Worm (Caenorhabditis elegans): ENCODE measurements around the gene Y43C5A.4.
"Not testable (repeated sequence)": the region's sequence is repeated elsewhere in the genome, so short reads cannot be mapped to it uniquely, and the experiment has no call there.

The Y43C5A.4 gene

ce11 chrIV:10295084-10295483 is 17.3 kb downstream of the Y43C5A.4 start, which contains the start of gene R09E10.13:
Gene R09E10.13 (minus strand): TSS chrIV:10295144.
- TF ChIP-seq tbx-11 (GFP tag; IDR thresholded peaks at IDR 0.05) (no peak), ceh-36 (tag; optimal IDR thresholded peaks at IDR 0.05) (no peak), hnd-1 (tag; optimal IDR thresholded peaks at IDR 0.05) (no peak), ama-1 (optimal IDR thresholded peaks at IDR 0.05) (no peak), flt-1 (GFP tag; IDR thresholded peaks at IDR 0.05) (no peak), B0310.2 (tag; optimal IDR thresholded peaks at IDR 0.05) (no peak), ceh-13 (GFP tag; optimal IDR thresholded peaks at IDR 0.05) (no peak), hmbx-1 (tag; optimal IDR thresholded peaks at IDR 0.05) (no peak), hmg-4 (GFP tag; optimal IDR thresholded peaks at IDR 0.05) (no peak)

DNA sequence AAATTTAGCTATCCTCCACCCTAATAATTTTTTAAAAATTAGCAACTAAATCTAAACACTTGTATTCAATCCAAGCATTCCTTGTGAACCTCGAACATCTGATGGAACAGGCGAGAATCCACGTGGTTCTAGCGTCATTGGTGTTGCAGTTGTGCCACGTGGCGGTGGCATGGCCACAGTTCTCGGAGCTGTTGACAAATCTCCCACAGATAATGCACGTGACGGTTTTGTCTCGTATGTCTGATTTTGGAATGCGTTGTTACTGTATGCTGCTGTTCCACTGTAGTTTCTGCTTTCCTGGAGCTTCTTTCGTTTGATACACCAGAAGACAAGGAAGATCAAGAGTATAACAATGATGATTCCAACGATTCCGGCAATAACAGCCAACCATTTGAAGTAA is 18.2 kb downstream of the Y43C5A.4 start:
- TF ChIP-seq pes-1 (GFP tag; IDR thresholded peaks at IDR 0.05) (no peak), ceh-13 (GFP tag; optimal IDR thresholded peaks at IDR 0.05) (no peak), scrt-1 (GFP tag; IDR thresholded peaks at IDR 0.05) (no peak), ets-7 (tag; optimal IDR thresholded peaks at IDR 0.05) (no peak), hmbx-1 (tag; optimal IDR thresholded peaks at IDR 0.05) (no peak), sea-1 (GFP tag; conservative IDR thresholded peaks at IDR 0.05) (no peak)

DNA sequence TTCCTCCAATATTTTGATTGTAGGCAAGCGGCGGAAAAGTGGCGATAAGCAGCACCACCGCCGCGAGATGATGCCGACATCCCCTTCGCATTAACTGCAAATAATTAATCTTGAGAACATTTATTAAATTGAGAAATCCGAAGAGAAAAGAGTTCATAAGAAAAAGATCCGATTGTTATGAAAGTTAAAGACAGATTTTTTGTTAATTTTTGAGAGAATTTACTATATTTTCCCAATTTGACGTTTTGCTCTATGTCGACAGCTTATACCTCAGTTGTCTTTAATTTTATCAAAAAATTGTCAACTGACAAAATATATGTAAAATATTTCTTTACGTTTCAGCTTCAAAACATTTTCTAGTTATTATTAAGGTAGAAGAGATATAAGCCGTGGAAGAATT is 24.4 kb downstream of the Y43C5A.4 start, which contains the start of gene R09E10.5:
Gene R09E10.5 (minus strand): TSS at position 101 of the 400 bp plus-strand sequence.
- no peak for TF ChIP-seq aly-1 (tag; optimal IDR thresholded peaks at IDR 0.05)

- TF ChIP-seq ets-7 (tag; optimal IDR thresholded peaks at IDR 0.05) = no peak
- TF ChIP-seq ceh-13 (GFP tag; optimal IDR thresholded peaks at IDR 0.05) = no peak
- no peak for TF ChIP-seq hnd-1 (tag; optimal IDR thresholded peaks at IDR 0.05)
- no peak for TF ChIP-seq ceh-36 (tag; optimal IDR thresholded peaks at IDR 0.05)
- TF ChIP-seq F13C5.2 (tag; optimal IDR thresholded peaks at IDR 0.05) = no peak
- TF ChIP-seq tbx-11 (GFP tag; IDR thresholded peaks at IDR 0.05) = no peak
- TF ChIP-seq pes-1 (GFP tag; IDR thresholded peaks at IDR 0.05) = no peak
- no peak for TF ChIP-seq flt-1 (GFP tag; IDR thresholded peaks at IDR 0.05)
- TF ChIP-seq hmg-4 (GFP tag; optimal IDR thresholded peaks at IDR 0.05) = no peak
- TF ChIP-seq sea-1 (GFP tag; conservative IDR thresholded peaks at IDR 0.05) = no peak
- TF ChIP-seq aly-1 (tag; optimal IDR thresholded peaks at IDR 0.05) = no peak
- no peak for TF ChIP-seq hmbx-1 (tag; optimal IDR thresholded peaks at IDR 0.05)
- no peak for TF ChIP-seq tra-4 (tag; optimal IDR thresholded peaks at IDR 0.05)
- no peak for TF ChIP-seq scrt-1 (GFP tag; IDR thresholded peaks at IDR 0.05)
- TF ChIP-seq tbx-37 (GFP tag; conservative IDR thresholded peaks at IDR 0.05) = no peak
Measured at ce11 chrIV:10304383-10304782, 26.6 kb downstream of the Y43C5A.4 start.

- TF ChIP-seq F13C5.2 (tag; optimal IDR thresholded peaks at IDR 0.05) = no peak
- no peak for TF ChIP-seq B0310.2 (tag; optimal IDR thresholded peaks at IDR 0.05)
- no peak for TF ChIP-seq ets-7 (tag; optimal IDR thresholded peaks at IDR 0.05)
- no peak for TF ChIP-seq ceh-13 (GFP tag; optimal IDR thresholded peaks at IDR 0.05)
- TF ChIP-seq ceh-36 (tag; optimal IDR thresholded peaks at IDR 0.05) = no peak
Measured at ce11 chrIV:10310329-10310728, 32.5 kb downstream of the Y43C5A.4 start, which contains the start of gene R09E10.8. Gene R09E10.8 (minus strand): TSS chrIV:10310429.

DNA sequence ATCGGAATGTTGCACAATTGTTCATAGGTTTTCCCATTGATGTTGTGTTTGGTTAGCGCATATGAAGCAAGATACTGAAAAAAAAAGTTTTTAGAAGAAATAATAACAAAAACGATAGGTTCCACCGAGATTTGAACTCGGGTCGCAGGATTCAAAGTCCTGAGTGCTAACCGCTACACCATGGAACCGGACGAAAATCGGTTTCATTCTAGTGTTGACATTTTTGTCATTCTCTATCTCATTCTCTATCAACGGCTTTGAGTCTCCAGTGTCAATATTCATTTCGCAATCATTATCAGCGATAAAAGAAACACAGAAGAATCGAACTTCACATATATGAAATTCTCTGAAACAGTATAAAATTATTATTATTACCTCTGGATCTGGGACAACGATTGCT is 33.3 kb downstream of the Y43C5A.4 start:
- TF ChIP-seq ceh-36 (tag; optimal IDR thresholded peaks at IDR 0.05) = no peak
- no peak for TF ChIP-seq flt-1 (GFP tag; IDR thresholded peaks at IDR 0.05)
- no peak for TF ChIP-seq hmbx-1 (tag; optimal IDR thresholded peaks at IDR 0.05)
- TF ChIP-seq ceh-13 (GFP tag; optimal IDR thresholded peaks at IDR 0.05) = no peak
- no peak for TF ChIP-seq tbx-11 (GFP tag; IDR thresholded peaks at IDR 0.05)

ce11 chrIV:10313565-10313964 is 35.7 kb downstream of the Y43C5A.4 start, which contains the start of gene acs-18:
Gene acs-18 (minus strand): TSS chrIV:10313665.
- TF ChIP-seq aly-1 (tag; optimal IDR thresholded peaks at IDR 0.05) (no peak), F13C5.2 (tag; optimal IDR thresholded peaks at IDR 0.05) (no peak), B0310.2 (tag; optimal IDR thresholded peaks at IDR 0.05) (no peak), scrt-1 (GFP tag; IDR thresholded peaks at IDR 0.05) (no peak), sea-1 (GFP tag; conservative IDR thresholded peaks at IDR 0.05) (no peak)

DNA sequence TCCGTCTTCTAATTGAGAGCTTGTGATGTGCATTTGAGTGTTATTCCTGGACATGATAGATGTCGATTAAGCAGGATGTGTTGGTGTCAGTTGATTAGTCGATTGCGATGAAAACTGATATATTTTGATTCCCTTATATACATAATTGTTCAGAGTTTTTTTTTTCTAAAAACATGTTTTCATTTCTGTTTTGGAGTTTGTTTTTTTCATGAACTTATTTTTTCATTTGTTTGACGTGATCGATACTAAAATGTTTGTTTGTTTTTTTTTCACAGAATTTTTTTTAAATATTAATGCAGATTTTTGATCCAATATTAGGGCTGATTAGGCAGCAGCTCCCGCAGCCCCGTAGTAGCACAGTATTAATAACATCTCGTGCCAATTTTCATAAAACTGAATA is 40.4 kb downstream of the Y43C5A.4 start, which contains the start of gene R09E10.2:
Gene R09E10.2 (minus strand): TSS at position 101 of the 400 bp plus-strand sequence.
- no peak for TF ChIP-seq ceh-36 (tag; optimal IDR thresholded peaks at IDR 0.05)
- no peak for TF ChIP-seq tra-4 (tag; optimal IDR thresholded peaks at IDR 0.05)
- TF ChIP-seq pes-1 (GFP tag; IDR thresholded peaks at IDR 0.05) = no peak
- TF ChIP-seq tbx-11 (GFP tag; IDR thresholded peaks at IDR 0.05) = no peak
- TF ChIP-seq ceh-13 (GFP tag; optimal IDR thresholded peaks at IDR 0.05) = no peak
- TF ChIP-seq hmg-4 (GFP tag; optimal IDR thresholded peaks at IDR 0.05) = no peak
- no peak for TF ChIP-seq sea-1 (GFP tag; conservative IDR thresholded peaks at IDR 0.05)
- TF ChIP-seq B0310.2 (tag; optimal IDR thresholded peaks at IDR 0.05) = no peak
- TF ChIP-seq ama-1 (optimal IDR thresholded peaks at IDR 0.05) = no peak
- TF ChIP-seq tbx-37 (GFP tag; conservative IDR thresholded peaks at IDR 0.05) = no peak
- no peak for TF ChIP-seq hnd-1 (tag; optimal IDR thresholded peaks at IDR 0.05)
- TF ChIP-seq aly-1 (tag; optimal IDR thresholded peaks at IDR 0.05) = no peak
- no peak for TF ChIP-seq flt-1 (GFP tag; IDR thresholded peaks at IDR 0.05)
- TF ChIP-seq scrt-1 (GFP tag; IDR thresholded peaks at IDR 0.05) = no peak
- no peak for TF ChIP-seq hmbx-1 (tag; optimal IDR thresholded peaks at IDR 0.05)
- TF ChIP-seq ets-7 (tag; optimal IDR thresholded peaks at IDR 0.05) = no peak

- TF ChIP-seq pes-1 (GFP tag; IDR thresholded peaks at IDR 0.05); hnd-1 (tag; optimal IDR thresholded peaks at IDR 0.05); tbx-11 (GFP tag; IDR thresholded peaks at IDR 0.05): not testable (repeated sequence)
Measured at ce11 chrIV:10322650-10323049, 44.8 kb downstream of the Y43C5A.4 start, which contains the start of gene R09E10.1. Gene R09E10.1 (minus strand): TSS chrIV:10322750.
